Fruit fly (Drosophila melanogaster) whole organism, embryonic: Measurements from ENCODE around the gene defl.

Experiments
- Bgb ChIP-seq: fragments of 200-800 bp; sonication (Bioruptor generic); IDR thresholded peaks from 2 replicates; pipeline ENCODE4 v1.3.6; 2022; ENCODE audit warnings: missing biosample characterization, missing genetic modification characterization; ENCODE audit not compliant: partially characterized antibody
- CG10979 ChIP-seq: fragments of 200-800 bp; sonication (Bioruptor generic); optimal IDR thresholded peaks from 2 replicates; lab custom pipeline; 2018; ENCODE audit warnings: missing biosample characterization, mild to moderate bottlenecking, missing genetic modification characterization, moderate library complexity
- CG12155 ChIP-seq: fragments of 200-800 bp; sonication (Bioruptor generic); optimal IDR thresholded peaks from 3 replicates; lab custom pipeline; 2016; ENCODE audit warnings: missing biosample characterization, missing genetic modification characterization
- CG18476 ChIP-seq: fragments of 200-800 bp; sonication (Bioruptor generic); optimal IDR thresholded peaks from 2 replicates; lab custom pipeline; 2016; ENCODE audit warnings: missing biosample characterization, mild to moderate bottlenecking, missing genetic modification characterization
- CG2129 ChIP-seq: fragments of 200-800 bp; sonication (Bioruptor generic); IDR thresholded peaks from 2 replicates; pipeline ENCODE4 v1.3.6; 2022; ENCODE audit warnings: missing biosample characterization, missing genetic modification characterization; ENCODE audit not compliant: partially characterized antibody
- CG2199 ChIP-seq: fragments of 200-800 bp; sonication (Bioruptor generic); IDR thresholded peaks from 3 replicates; pipeline ENCODE4 v1.3.6; 2022; ENCODE audit warnings: missing biosample characterization, missing genetic modification characterization
- CG3726 ChIP-seq: fragments of 200-800 bp; sonication (Bioruptor generic); IDR thresholded peaks from 3 replicates; pipeline ENCODE4, ENCODE4 v1.3.6; 2022; ENCODE audit warnings: missing biosample characterization, missing genetic modification characterization
- CG4360 ChIP-seq: fragments of 200-800 bp; sonication (Bioruptor generic); IDR thresholded peaks from 2 replicates; pipeline ENCODE4 v1.3.6; 2022; ENCODE audit warnings: missing biosample characterization, missing genetic modification characterization
- CG4617 ChIP-seq: fragments of 200-800 bp; sonication (Bioruptor generic); optimal IDR thresholded peaks from 3 replicates; lab custom pipeline; 2016; ENCODE audit warnings: missing biosample characterization, missing genetic modification characterization, borderline replicate concordance
- CG9609 ChIP-seq: fragments of 200-800 bp; sonication (Bioruptor generic); optimal IDR thresholded peaks from 3 replicates; lab custom pipeline; 2016; ENCODE audit warnings: missing biosample characterization, missing genetic modification characterization
- Chrac-16 ChIP-seq: fragments of 200-800 bp; sonication (Bioruptor generic); optimal IDR thresholded peaks from 3 replicates; lab custom pipeline; 2016; ENCODE audit warnings: missing biosample characterization, missing genetic modification characterization
- D ChIP-seq, 2 experiments: fragments of 200-800 bp in 1 of 2; fragments of >200 bp in 1 of 2; sonication (Bioruptor generic) in 1 of 2; optimal IDR thresholded peaks; 2 replicates in 1 of 2; 3 replicates in 1 of 2; lab custom pipeline; 2017; ENCODE audit warnings: mild to moderate bottlenecking in 1 of 2, missing biosample characterization in 1 of 2, missing genetic modification characterization in 1 of 2, missing genetic modification reagents in 1 of 2
- Elba2 ChIP-seq: fragments of 200-800 bp; sonication (Bioruptor generic); optimal IDR thresholded peaks from 3 replicates; lab custom pipeline; 2016; ENCODE audit warnings: missing biosample characterization, missing genetic modification characterization
- HmgD ChIP-seq: fragments of 200-800 bp; sonication (Bioruptor generic); optimal IDR thresholded peaks from 3 replicates; lab custom pipeline; 2016; ENCODE audit warnings: missing biosample characterization, missing genetic modification characterization
- Hmr ChIP-seq: fragments of 200-800 bp; sonication (Bioruptor generic); optimal IDR thresholded peaks from 3 replicates; lab custom pipeline; 2017; ENCODE audit warnings: mild to moderate bottlenecking, missing biosample characterization, missing genetic modification reagents, missing genetic modification characterization
- Hmx ChIP-seq: fragments of 200-800 bp; sonication (Bioruptor generic); optimal IDR thresholded peaks from 2 replicates; lab custom pipeline; 2016; ENCODE audit warnings: missing biosample characterization, missing genetic modification characterization
- Jarid2 ChIP-seq: fragments of 200-800 bp; sonication (Bioruptor generic); optimal IDR thresholded peaks from 3 replicates; lab custom pipeline; 2017; ENCODE audit warnings: mild to moderate bottlenecking, missing biosample characterization, missing genetic modification reagents, missing genetic modification characterization
- MBD-R2 ChIP-seq: fragments of 200-800 bp; sonication (Bioruptor generic); IDR thresholded peaks from 2 replicates; pipeline ENCODE4 v1.3.6; 2022; ENCODE audit warnings: missing biosample characterization, missing genetic modification characterization
- MESR4 ChIP-seq: fragments of 200-800 bp; sonication (Bioruptor generic); optimal IDR thresholded peaks from 2 replicates; lab custom pipeline; 2018; ENCODE audit warnings: missing biosample characterization, mild to moderate bottlenecking, missing genetic modification characterization, moderate library complexity
- Med ChIP-seq: fragments of 200-800 bp; sonication (Bioruptor generic); peaks from one replicate; lab custom pipeline; 2016; ENCODE audit warnings: missing biosample characterization, missing genetic modification characterization, mild to moderate bottlenecking, inconsistent platforms, moderate library complexity
- Opbp ChIP-seq: fragments of 200-800 bp; sonication (Bioruptor generic); IDR thresholded peaks from 3 replicates; pipeline ENCODE4 v1.3.6; 2022; ENCODE audit warnings: missing biosample characterization, missing genetic modification characterization; ENCODE audit not compliant: partially characterized antibody
- Optix ChIP-seq: fragments of 200-800 bp; sonication (Bioruptor generic); IDR thresholded peaks from 3 replicates; pipeline ENCODE4 v1.3.6; 2022; ENCODE audit warnings: missing biosample characterization, missing genetic modification characterization
- Spps ChIP-seq: fragments of 200-800 bp; sonication (Bioruptor generic); optimal IDR thresholded peaks from 2 replicates; lab custom pipeline; 2018; ENCODE audit warnings: missing biosample characterization, mild to moderate bottlenecking, missing genetic modification characterization
- Stat92E ChIP-seq, 3 experiments: fragments of >200 bp in 2 of 3; fragments of 200-800 bp in 1 of 3; sonication (Bioruptor generic) in 1 of 3; optimal IDR thresholded peaks; 2 replicates each; lab custom pipeline; 2017 to 2019; ENCODE audit warnings: missing biosample characterization in 3 of 3, missing genetic modification characterization in 3 of 3, mild to moderate bottlenecking in 1 of 3, moderate library complexity in 1 of 3
- amos ChIP-seq: fragments of 200-800 bp; sonication (Bioruptor generic); IDR thresholded peaks from 2 replicates; pipeline ENCODE4 v1.3.6; 2022; ENCODE audit warnings: missing biosample characterization, missing genetic modification characterization; ENCODE audit not compliant: partially characterized antibody
- btn ChIP-seq: fragments of 200-800 bp; sonication (Bioruptor generic); optimal IDR thresholded peaks from 2 replicates; lab custom pipeline; 2016; ENCODE audit warnings: missing biosample characterization, missing genetic modification characterization
- cad ChIP-seq: fragments of >200 bp; optimal IDR thresholded peaks from 2 replicates; lab custom pipeline; 2017; ENCODE audit warnings: missing biosample characterization, missing genetic modification characterization
- crol ChIP-seq: fragments of 200-800 bp; sonication (Bioruptor generic); IDR thresholded peaks from 2 replicates; pipeline ENCODE4 v1.3.6; 2022; ENCODE audit warnings: missing biosample characterization, missing genetic modification characterization
- disco-r ChIP-seq: fragments of 200-800 bp; sonication (Bioruptor generic); optimal IDR thresholded peaks from 2 replicates; lab custom pipeline; 2016; ENCODE audit warnings: missing biosample characterization, missing genetic modification characterization
- dmrt99B ChIP-seq: fragments of 200-800 bp; sonication (Bioruptor generic); optimal IDR thresholded peaks from 2 replicates; lab custom pipeline; 2018; ENCODE audit warnings: missing biosample characterization, mild to moderate bottlenecking, missing genetic modification characterization, moderate library complexity
- eve ChIP-seq, 2 experiments: fragments of >200 bp; optimal IDR thresholded peaks; 2 replicates each; lab custom pipeline; 2017; ENCODE audit warnings: missing biosample characterization in 2 of 2, missing genetic modification characterization in 2 of 2
- gsb ChIP-seq: fragments of 200-800 bp; sonication (Bioruptor generic); IDR thresholded peaks from 2 replicates; pipeline ENCODE4 v1.3.6; 2022; ENCODE audit warnings: missing biosample characterization, missing genetic modification characterization
- hbn ChIP-seq: fragments of 200-800 bp; sonication (Bioruptor generic); IDR thresholded peaks from 2 replicates; pipeline ENCODE4 v1.3.6; 2022; ENCODE audit warnings: missing biosample characterization, missing genetic modification characterization; ENCODE audit not compliant: partially characterized antibody
- her ChIP-seq: fragments of 200-800 bp; sonication (Bioruptor generic); optimal IDR thresholded peaks from 2 replicates; lab custom pipeline; 2016; ENCODE audit warnings: missing biosample characterization, missing genetic modification characterization
- hkb ChIP-seq, 2 experiments: fragments of 200-800 bp in 1 of 2; fragments of >200 bp in 1 of 2; sonication (Bioruptor generic) in 1 of 2; IDR thresholded peaks in 1 of 2; optimal IDR thresholded peaks in 1 of 2; 2 replicates each; pipeline versions ENCODE4 v1.3.6 to Lab custom; 2017 to 2022; ENCODE audit warnings: missing biosample characterization in 1 of 2, missing genetic modification characterization in 1 of 2
- ind ChIP-seq: fragments of 200-800 bp; sonication (Bioruptor generic); optimal IDR thresholded peaks from 3 replicates; lab custom pipeline; 2016; ENCODE audit warnings: missing biosample characterization, missing genetic modification characterization
- kay ChIP-seq: fragments of 200-800 bp; sonication (Bioruptor generic); optimal IDR thresholded peaks from 2 replicates; lab custom pipeline; 2016; ENCODE audit warnings: missing biosample characterization, missing genetic modification characterization
- pnt ChIP-seq: fragments of 200-800 bp; sonication (Bioruptor generic); optimal IDR thresholded peaks from 3 replicates; lab custom pipeline; 2016; ENCODE audit warnings: missing biosample characterization, missing genetic modification characterization
- pzg ChIP-seq: fragments of 200-800 bp; sonication (Bioruptor generic); optimal IDR thresholded peaks from 3 replicates; lab custom pipeline; 2018; ENCODE audit warnings: missing biosample characterization, mild to moderate bottlenecking, missing genetic modification characterization, moderate library complexity
- rib ChIP-seq: fragments of 200-800 bp; sonication (Bioruptor generic); IDR thresholded peaks from 2 replicates; pipeline ENCODE4 v1.3.6; 2022; ENCODE audit warnings: missing biosample characterization, missing genetic modification characterization
- ro ChIP-seq: fragments of 200-800 bp; sonication (Bioruptor generic); IDR thresholded peaks from 2 replicates; pipeline ENCODE4 v1.3.6; 2022; ENCODE audit warnings: missing biosample characterization, missing genetic modification characterization
- row ChIP-seq: fragments of 200-800 bp; sonication (Bioruptor generic); IDR thresholded peaks from 3 replicates; pipeline ENCODE4 v1.3.6; 2022; ENCODE audit warnings: missing biosample characterization, missing genetic modification characterization
- salm ChIP-seq: fragments of 200-800 bp; sonication (Bioruptor generic); optimal IDR thresholded peaks from 2 replicates; lab custom pipeline; 2018; ENCODE audit warnings: missing biosample characterization, mild to moderate bottlenecking, missing genetic modification characterization
- sens ChIP-seq: fragments of 200-800 bp; sonication (Bioruptor generic); peaks from one replicate; lab custom pipeline; 2016; ENCODE audit warnings: missing biosample characterization, missing genetic modification characterization
- stwl ChIP-seq: fragments of 200-800 bp; sonication (Bioruptor generic); optimal IDR thresholded peaks from 3 replicates; lab custom pipeline; 2018; ENCODE audit warnings: missing biosample characterization, mild to moderate bottlenecking, missing genetic modification characterization, moderate library complexity
- sug ChIP-seq: fragments of 200-800 bp; optimal IDR thresholded peaks from 2 replicates; lab custom pipeline; 2019; ENCODE audit warnings: missing biosample characterization, mild to moderate bottlenecking, missing genetic modification characterization, moderate library complexity
- tna ChIP-seq: fragments of 200-800 bp; sonication (Bioruptor generic); IDR thresholded peaks from 2 replicates; pipeline ENCODE4 v1.3.6; 2022; ENCODE audit warnings: missing biosample characterization, missing genetic modification characterization; ENCODE audit not compliant: partially characterized antibody

Gene defl

dm6 chr3L:9712066-9712789 lies 11.0 kb upstream of the defl start (continued):
- TF ChIP-seq Jarid2 (GFP tag; lab: Kevin White, UChicago), result no peak
- peak; percentile 45 for TF ChIP-seq row
- no peak for TF ChIP-seq Hmx
- TF ChIP-seq kay, result peak; percentile 7
- no peak for TF ChIP-seq Elba2 (GFP tag; lab: Kevin White, UChicago)
- TF ChIP-seq CG10979 (tag; lab: Kevin White, UChicago), result no peak
- TF ChIP-seq sug (tag; lab: Kevin White, UChicago), result peak; percentile 63
- TF ChIP-seq ro (GFP tag; lab: Robert Waterston, UW), result no peak
- no peak for TF ChIP-seq pnt (GFP tag; lab: Kevin White, UChicago)
- no peak for TF ChIP-seq ind (GFP tag; lab: Kevin White, UChicago)
- TF ChIP-seq CG2199, result no peak
- TF ChIP-seq, all 482 proteins: peak for 12

- TF ChIP-seq eve (GFP tag; optimal IDR thresholded peaks at IDR 0.05; lab: Kevin White, UChicago) (no peak), CG12155 (no peak), CG3726 (GFP tag; lab: Robert Waterston, UW) (no peak), Jarid2 (GFP tag; lab: Kevin White, UChicago) (peak; percentile 38), cad (GFP tag; lab: Kevin White, UChicago) (no peak), dmrt99B (tag; lab: Kevin White, UChicago) (no peak), salm (no peak), Chrac-16 (no peak), CG2129 (GFP tag; lab: Robert Waterston, UW) (no peak), Optix (no peak), CG9609 (GFP tag; lab: Kevin White, UChicago) (no peak), hkb (optimal IDR thresholded peaks at IDR 0.05; lab: Kevin White, UChicago) (no peak), hkb (GFP tag; IDR thresholded peaks at IDR 0.05; lab: Robert Waterston, UW) (no peak), btn (GFP tag; lab: Kevin White, UChicago) (no peak), hbn (GFP tag; lab: Robert Waterston, UW) (0 out of 2 replicates have a peak, but pooled peaks have one; percentile 26), Bgb (GFP tag; lab: Robert Waterston, UW) (peak; percentile 51; the same call in 1 of the 2 replicates), tna (GFP tag; lab: Robert Waterston, UW) (0 out of 2 replicates have a peak, but pooled peaks have one; percentile 36), MESR4 (GFP tag; lab: Kevin White, UChicago) (peak; percentile 97), stwl (no peak), HmgD (peak; percentile 1), CG4617 (GFP tag; lab: Kevin White, UChicago) (peak; percentile 48), her (GFP tag; lab: Kevin White, UChicago) (peak; percentile 11), Hmr (no peak), CG4360 (0 out of 2 replicates have a peak, but pooled peaks have one; percentile 12), disco-r (GFP tag; lab: Kevin White, UChicago) (no peak), amos (GFP tag; lab: Robert Waterston, UW) (peak; percentile 13; the same call in 1 of the 2 replicates), Stat92E (GFP tag; optimal IDR thresholded peaks at IDR 0.05; lab: Kevin White, UChicago) (no peak), rib (GFP tag; lab: Robert Waterston, UW) (no peak), sens (GFP tag; lab: Kevin White, UChicago) (peak; percentile 63), MBD-R2 (GFP tag; lab: Robert Waterston, UW) (peak; percentile 41), D (optimal IDR thresholded peaks at IDR 0.05; lab: Kevin White, UChicago) (peak; percentile 6), D (GFP tag; optimal IDR thresholded peaks at IDR 0.05; lab: Kevin White, UChicago) (no peak), Spps (tag; lab: Kevin White, UChicago) (no peak), Opbp (GFP tag; lab: Robert Waterston, UW) (0 out of 3 replicates have a peak, but pooled peaks have one; percentile 23), crol (GFP tag; lab: Robert Waterston, UW) (0 out of 2 replicates have a peak, but pooled peaks have one; percentile 47), pzg (peak; percentile 32), Med (peak; percentile 86), CG18476 (no peak), gsb (GFP tag; lab: Robert Waterston, UW) (no peak)
Measured at dm6 chr3L:9713383-9713827, 9.8 kb upstream of the defl start, which contains the start of gene SH3PX1. Gene SH3PX1 (minus strand): TSS chr3L:9713827.
